Worm (Caenorhabditis elegans) whole organism, early embryonic: ENCODE measurements around the gene nra-3.

Source experiments
- B0310.2 ChIP-seq: sonication (generic microtip); optimal IDR thresholded peaks from 2 replicates; lab custom pipeline; 2016; ENCODE audit warnings: mild to moderate bottlenecking, missing genetic modification characterization, missing compliant biosample characterization
- F13C5.2 ChIP-seq: sonication (generic microtip); optimal IDR thresholded peaks from 2 replicates; lab custom pipeline; 2017; ENCODE audit warnings: mild to moderate bottlenecking, missing genetic modification characterization, inconsistent platforms, missing compliant biosample characterization
- aly-1 ChIP-seq: sonication (generic microtip); optimal IDR thresholded peaks from 2 replicates; lab custom pipeline; 2016; ENCODE audit warnings: missing genetic modification characterization, missing compliant biosample characterization
- ama-1 ChIP-seq: fragments of 150-350 bp; optimal IDR thresholded peaks from 2 replicates; lab custom pipeline; 2014
- ceh-13 ChIP-seq: fragments of 200-800 bp; sonication (Bioruptor generic); optimal IDR thresholded peaks from 2 replicates; lab custom pipeline; 2018; ENCODE audit warnings: mild to moderate bottlenecking, missing genetic modification characterization, missing compliant biosample characterization
- ceh-36 ChIP-seq: sonication (generic microtip); optimal IDR thresholded peaks from 2 replicates; lab custom pipeline; 2016; ENCODE audit warnings: missing genetic modification characterization, inconsistent platforms, missing compliant biosample characterization
- ets-7 ChIP-seq: sonication (generic microtip); optimal IDR thresholded peaks from 2 replicates; lab custom pipeline; 2016; ENCODE audit warnings: missing genotype, missing genetic modification characterization, missing compliant biosample characterization
- flt-1 ChIP-seq: fragments of 200-800 bp; sonication (Bioruptor generic); IDR thresholded peaks from 2 replicates; pipeline ENCODE4 v1.3.6; 2022; ENCODE audit warnings: missing genetic modification characterization, missing compliant biosample characterization
- hmbx-1 ChIP-seq: sonication (generic microtip); optimal IDR thresholded peaks from 2 replicates; lab custom pipeline; 2016; ENCODE audit warnings: mild to moderate bottlenecking, missing genetic modification characterization, missing compliant biosample characterization
- hmg-4 ChIP-seq: fragments of 200-800 bp; sonication (Bioruptor generic); optimal IDR thresholded peaks from 2 replicates; lab custom pipeline; 2018; ENCODE audit warnings: mild to moderate bottlenecking, missing genetic modification characterization, missing compliant biosample characterization
- hnd-1 ChIP-seq: sonication (generic microtip); optimal IDR thresholded peaks from 2 replicates; lab custom pipeline; 2016; ENCODE audit warnings: missing genetic modification characterization, missing compliant biosample characterization
- pes-1 ChIP-seq: fragments of 200-800 bp; sonication (Bioruptor generic); IDR thresholded peaks from 2 replicates; pipeline ENCODE4 v1.3.6; 2022; ENCODE audit warnings: missing genetic modification reagents, missing genetic modification characterization, missing compliant biosample characterization
- scrt-1 ChIP-seq: fragments of 200-800 bp; sonication (Bioruptor generic); IDR thresholded peaks from 2 replicates; pipeline ENCODE4 v1.3.6; 2022; ENCODE audit warnings: missing genetic modification characterization, missing compliant biosample characterization
- sea-1 ChIP-seq: fragments of 200-800 bp; sonication (Bioruptor generic); conservative IDR thresholded peaks from 2 replicates; pipeline ENCODE4 v1.3.6; 2022; ENCODE audit warnings: missing genetic modification characterization, missing compliant biosample characterization
- tbx-11 ChIP-seq: fragments of 200-800 bp; sonication (Bioruptor generic); IDR thresholded peaks from 2 replicates; pipeline ENCODE4 v1.3.6; 2022; ENCODE audit warnings: missing genetic modification characterization, missing compliant biosample characterization
- tbx-37 ChIP-seq: fragments of 200-800 bp; sonication (Bioruptor generic); conservative IDR thresholded peaks from 2 replicates; pipeline ENCODE4 v1.3.6; 2022; ENCODE audit warnings: missing genetic modification reagents, missing genetic modification characterization, missing compliant biosample characterization
- tra-4 ChIP-seq: sonication (generic microtip); optimal IDR thresholded peaks from 2 replicates; lab custom pipeline; 2017; ENCODE audit warnings: missing genetic modification characterization, missing compliant biosample characterization

nra-3 gene

ce11 chrX:9931362-9931761 lies at the start of gene nra-3:
nra-3 (minus strand) TSS chrX:9931462.
- TF ChIP-seq hmg-4 (GFP tag; lab: Kevin White, UChicago) (peak; percentile 61), sea-1 (GFP tag; lab: Robert Waterston, UW) (0 out of 2 replicates have a peak, but pooled peaks have one; percentile 27), tbx-11 (GFP tag; lab: Robert Waterston, UW) (0 out of 2 replicates have a peak, but pooled peaks have one; percentile 16), hnd-1 (tag; lab: Kevin White, UChicago) (no peak)

ce11 chrX:9976206-9976605 lies 44.9 kb upstream of the nra-3 start, which contains the start of gene mgl-1:
mgl-1 (minus strand) TSS chrX:9976306.
- no peak for TF ChIP-seq hmg-4 (GFP tag; lab: Kevin White, UChicago)
- no peak for TF ChIP-seq ets-7 (tag; lab: Kevin White, UChicago)
- TF ChIP-seq tra-4 (tag; lab: Kevin White, UChicago) = no peak
- no peak for TF ChIP-seq tbx-37
- TF ChIP-seq ama-1 (lab: Kevin White, UChicago) = no peak
- no peak for TF ChIP-seq ceh-36 (tag; lab: Kevin White, UChicago)
- no peak for TF ChIP-seq F13C5.2 (tag; lab: Kevin White, UChicago)
- no peak for TF ChIP-seq ceh-13 (GFP tag; lab: Kevin White, UChicago)
- TF ChIP-seq flt-1 = no peak
- no peak for TF ChIP-seq scrt-1 (GFP tag; lab: Robert Waterston, UW)

- TF ChIP-seq flt-1 (no peak), ets-7 (tag; lab: Kevin White, UChicago) (no peak), tra-4 (tag; lab: Kevin White, UChicago) (no peak), F13C5.2 (tag; lab: Kevin White, UChicago) (no peak), ama-1 (lab: Kevin White, UChicago) (no peak), ceh-13 (GFP tag; lab: Kevin White, UChicago) (no peak), tbx-11 (GFP tag; lab: Robert Waterston, UW) (no peak), tbx-37 (no peak), ceh-36 (tag; lab: Kevin White, UChicago) (no peak), sea-1 (GFP tag; lab: Robert Waterston, UW) (no peak), hnd-1 (tag; lab: Kevin White, UChicago) (no peak), scrt-1 (GFP tag; lab: Robert Waterston, UW) (no peak), pes-1 (GFP tag; lab: Robert Waterston, UW) (no peak), hmbx-1 (tag; lab: Kevin White, UChicago) (no peak), aly-1 (tag; lab: Kevin White, UChicago) (no peak), B0310.2 (no peak), hmg-4 (GFP tag; lab: Kevin White, UChicago) (no peak)
Measured at ce11 chrX:9965275-9965674, 34.0 kb upstream of the nra-3 start, which contains the start of gene pssy-1. pssy-1 (plus strand) TSS chrX:9965592.

- TF ChIP-seq tbx-11 (GFP tag; lab: Robert Waterston, UW) (no peak), hnd-1 (tag; lab: Kevin White, UChicago) (no peak), aly-1 (tag; lab: Kevin White, UChicago) (no peak)
Measured at ce11 chrX:9962535-9962934, 31.3 kb upstream of the nra-3 start.

ce11 chrX:9958561-9958960 lies 27.3 kb upstream of the nra-3 start, which contains the start of gene ZC506.1:
ZC506.1 (plus strand) TSS chrX:9958960.
- TF ChIP-seq ets-7 (tag; lab: Kevin White, UChicago) = peak; percentile 36
- TF ChIP-seq ceh-13 (GFP tag; lab: Kevin White, UChicago) = no peak
- no peak for TF ChIP-seq pes-1 (GFP tag; lab: Robert Waterston, UW)
- TF ChIP-seq sea-1 (GFP tag; lab: Robert Waterston, UW) = no peak
- peak; percentile 44; the same call in 1 of the 2 replicates for TF ChIP-seq flt-1
- peak; percentile 93 for TF ChIP-seq F13C5.2 (tag; lab: Kevin White, UChicago)
- TF ChIP-seq B0310.2 = peak; percentile 4
- peak; percentile 52; the same call in 1 of the 2 replicates for TF ChIP-seq tbx-11 (GFP tag; lab: Robert Waterston, UW)
- peak; percentile 68 for TF ChIP-seq hmg-4 (GFP tag; lab: Kevin White, UChicago)

- no peak for TF ChIP-seq ama-1 (lab: Kevin White, UChicago)
- TF ChIP-seq scrt-1 (GFP tag; lab: Robert Waterston, UW) = no peak
- no peak for TF ChIP-seq hmg-4 (GFP tag; lab: Kevin White, UChicago)
- TF ChIP-seq ceh-36 (tag; lab: Kevin White, UChicago) = no peak
- no peak for TF ChIP-seq tra-4 (tag; lab: Kevin White, UChicago)
- TF ChIP-seq flt-1 = no peak
Measured at ce11 chrX:9957449-9957848, 26.2 kb upstream of the nra-3 start.

DNA sequence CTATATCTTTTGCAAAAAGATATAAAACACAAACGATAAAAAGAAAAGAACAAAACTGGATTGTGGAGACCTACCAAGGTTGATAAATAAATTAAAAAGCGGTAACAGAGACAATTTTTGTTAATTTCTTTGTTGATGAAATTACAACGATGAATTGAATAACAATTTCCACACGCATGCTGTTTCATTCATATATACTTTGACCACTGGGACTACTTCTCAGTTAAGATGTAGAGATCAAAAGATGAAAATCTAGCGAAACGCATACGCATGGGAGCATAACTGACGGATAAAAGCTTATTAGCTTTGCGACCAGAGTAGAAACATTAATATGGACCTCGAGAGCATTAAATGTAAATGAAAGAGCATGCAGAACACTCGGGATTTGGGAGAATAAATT lies 24.8 kb upstream of the nra-3 start:
- TF ChIP-seq pes-1 (GFP tag; lab: Robert Waterston, UW) (no peak), ama-1 (lab: Kevin White, UChicago) (no peak), B0310.2 (no peak)

ce11 chrX:9954483-9955041 lies 23.3 kb upstream of the nra-3 start, which contains the start of gene cysl-1:
cysl-1 (minus strand) TSS chrX:9954533.
- TF ChIP-seq ceh-13 (GFP tag; lab: Kevin White, UChicago) (no peak), tbx-11 (GFP tag; lab: Robert Waterston, UW) (no peak), pes-1 (GFP tag; lab: Robert Waterston, UW) (no peak)
